Worm (Caenorhabditis elegans) whole organism, L4 larva: ENCODE measurements around the gene ttm-1.

Source experiments
- D1046.2 ChIP-seq: fragments of 200-800 bp; sonication (Bioruptor generic); IDR thresholded peaks from 2 replicates; pipeline ENCODE4 v1.3.6; 2022; ENCODE audit warnings: missing genetic modification characterization, missing compliant biosample characterization
- F10B5.3 ChIP-seq: sonication (generic microtip); optimal IDR thresholded peaks from 2 replicates; lab custom pipeline; 2016; ENCODE audit warnings: mild to moderate bottlenecking, missing genetic modification characterization, missing compliant biosample characterization
- F37D6.2 ChIP-seq: sonication (generic microtip); optimal IDR thresholded peaks from 2 replicates; lab custom pipeline; 2016; ENCODE audit warnings: mild to moderate bottlenecking, missing genetic modification characterization, missing compliant biosample characterization
- F49E8.2 ChIP-seq: sonication (generic microtip); optimal IDR thresholded peaks from 2 replicates; lab custom pipeline; 2016; ENCODE audit warnings: missing compliant biosample characterization, mild to moderate bottlenecking, missing genetic modification characterization, borderline replicate concordance
- R02D3.7 ChIP-seq: fragments of 150-350 bp; sonication (generic microtip); optimal IDR thresholded peaks from 3 replicates; lab custom pipeline; 2014; ENCODE audit warnings: missing biosample characterization, missing genetic modification characterization
- T20F7.1 ChIP-seq: fragments of 200-800 bp; sonication (Bioruptor generic); optimal IDR thresholded peaks from 2 replicates; lab custom pipeline; 2018; ENCODE audit warnings: mild to moderate bottlenecking, missing genetic modification characterization, missing compliant biosample characterization
- T26A8.4 ChIP-seq: fragments of 200-800 bp; sonication (Bioruptor generic); IDR thresholded peaks from 2 replicates; pipeline ENCODE4 v1.3.6; 2022; ENCODE audit warnings: missing genetic modification characterization, missing compliant biosample characterization
- Y105C5A.15 ChIP-seq: fragments of 200-800 bp; sonication (Bioruptor generic); IDR thresholded peaks from 2 replicates; pipeline ENCODE4 v1.3.6; 2022; ENCODE audit warnings: missing genetic modification characterization, missing compliant biosample characterization
- Y5F2A.4 ChIP-seq: fragments of 200-800 bp; sonication (Bioruptor generic); optimal IDR thresholded peaks from 2 replicates; lab custom pipeline; 2018; ENCODE audit warnings: mild to moderate bottlenecking, missing genetic modification characterization, missing compliant biosample characterization
- Y75B8A.6 ChIP-seq: fragments of 200-800 bp; sonication (Bioruptor generic); IDR thresholded peaks from 2 replicates; pipeline ENCODE4 v1.3.6; 2022; ENCODE audit warnings: missing genetic modification reagents, missing genetic modification characterization, missing compliant biosample characterization
- aha-1 ChIP-seq: fragments of 150-350 bp; peaks from one replicate; lab custom pipeline; 2014; ENCODE audit warnings: missing biosample characterization, missing genetic modification characterization
- aly-2 ChIP-seq: sonication (generic microtip); optimal IDR thresholded peaks from 2 replicates; lab custom pipeline; 2018; ENCODE audit warnings: missing biosample characterization, missing genetic modification characterization
- arid-1 ChIP-seq: fragments of 200-800 bp; sonication (Bioruptor generic); conservative IDR thresholded peaks from 2 replicates; pipeline ENCODE4 v1.3.6; 2022; ENCODE audit warnings: missing genetic modification reagents, missing genetic modification characterization, missing compliant biosample characterization
- attf-4 ChIP-seq: sonication (generic microtip); optimal IDR thresholded peaks from 3 replicates; lab custom pipeline; 2017; ENCODE audit warnings: missing biosample characterization, missing genetic modification characterization
- ceh-28 ChIP-seq: fragments of 150-350 bp; optimal IDR thresholded peaks from 2 replicates; lab custom pipeline; 2014; ENCODE audit warnings: missing biosample characterization, missing genetic modification reagents, missing genetic modification characterization
- ceh-62 ChIP-seq: sonication (generic microtip); optimal IDR thresholded peaks from 2 replicates; lab custom pipeline; 2017; ENCODE audit warnings: missing biosample characterization, missing genetic modification characterization
- ces-1 ChIP-seq: fragments of 150-350 bp; sonication (generic microtip); optimal IDR thresholded peaks from 4 replicates; lab custom pipeline; 2014; ENCODE audit warnings: missing biosample characterization, missing genetic modification reagents, missing genetic modification characterization
- ctbp-1 ChIP-seq: fragments of 200-800 bp; sonication (Bioruptor generic); IDR thresholded peaks from 2 replicates; pipeline ENCODE4 v1.3.6; 2022; ENCODE audit warnings: missing genetic modification reagents, missing genetic modification characterization, missing compliant biosample characterization
- daf-8 ChIP-seq: fragments of 200-800 bp; sonication (Bioruptor generic); IDR thresholded peaks from 2 replicates; pipeline ENCODE4 v1.3.6; 2022; ENCODE audit warnings: missing genetic modification characterization, missing compliant biosample characterization
- dmd-6 ChIP-seq: fragments of 200-800 bp; sonication (Bioruptor generic); IDR thresholded peaks from 2 replicates; pipeline ENCODE4 v1.3.6; 2022; ENCODE audit warnings: missing genetic modification reagents, missing genetic modification characterization, missing compliant biosample characterization
- dmd-8 ChIP-seq: fragments of 200-800 bp; sonication (Bioruptor generic); IDR thresholded peaks from 2 replicates; pipeline ENCODE4 v1.3.6; 2022; ENCODE audit warnings: missing genetic modification characterization, missing compliant biosample characterization
- egl-43 ChIP-seq: fragments of 200-800 bp; sonication (Bioruptor generic); IDR thresholded peaks from 2 replicates; pipeline ENCODE4 v1.3.6; 2022; ENCODE audit warnings: missing genetic modification reagents, missing genetic modification characterization, missing compliant biosample characterization
- jun-1 ChIP-seq: fragments of 150-350 bp; optimal IDR thresholded peaks from 2 replicates; lab custom pipeline; 2014; ENCODE audit warnings: missing biosample characterization, missing genetic modification reagents, missing genetic modification characterization
- lim-7 ChIP-seq: fragments of 200-800 bp; sonication (Bioruptor generic); IDR thresholded peaks from 2 replicates; pipeline ENCODE4 v1.3.6; 2022; ENCODE audit warnings: missing genetic modification characterization, missing compliant biosample characterization
- lin-1 ChIP-seq: fragments of 200-800 bp; sonication (Bioruptor generic); IDR thresholded peaks from 2 replicates; pipeline ENCODE4 v1.3.6; 2022; ENCODE audit warnings: missing genetic modification reagents, missing genetic modification characterization, missing compliant biosample characterization
- lin-39 ChIP-seq: fragments of 150-350 bp; optimal IDR thresholded peaks from 2 replicates; lab custom pipeline; 2014; ENCODE audit warnings: missing biosample characterization, missing genetic modification reagents, missing genetic modification characterization
- madf-5 ChIP-seq, 2 experiments: fragments of 200-800 bp; sonication (Bioruptor generic); IDR thresholded peaks; 2 replicates each; pipeline ENCODE4 v1.3.6; 2022; ENCODE audit warnings: missing compliant biosample characterization in 2 of 2, missing genetic modification characterization in 2 of 2
- madf-9 ChIP-seq: fragments of 200-800 bp; sonication (Bioruptor generic); conservative IDR thresholded peaks from 2 replicates; pipeline ENCODE4 v1.3.6; 2022; ENCODE audit warnings: missing genetic modification reagents, missing genetic modification characterization, missing compliant biosample characterization
- mdt-29 ChIP-seq: fragments of 200-800 bp; sonication (Bioruptor generic); IDR thresholded peaks from 2 replicates; pipeline ENCODE4 v1.3.6; 2022; ENCODE audit warnings: missing genetic modification reagents, missing genetic modification characterization, missing compliant biosample characterization
- mep-1 ChIP-seq: fragments of 150-350 bp; sonication (generic microtip); optimal IDR thresholded peaks from 3 replicates; lab custom pipeline; 2014; ENCODE audit warnings: missing biosample characterization, missing genetic modification characterization
- mes-2 ChIP-seq: sonication (generic microtip); optimal IDR thresholded peaks from 2 replicates; lab custom pipeline; 2016; ENCODE audit warnings: missing genotype, mild to moderate bottlenecking, missing genetic modification characterization, missing compliant biosample characterization; ENCODE audit not compliant: poor library complexity, severe bottlenecking
- nhr-10 ChIP-seq: fragments of 150-350 bp; optimal IDR thresholded peaks from 2 replicates; lab custom pipeline; 2014; ENCODE audit warnings: missing biosample characterization, missing genetic modification characterization
- nhr-102 ChIP-seq: sonication (generic microtip); optimal IDR thresholded peaks from 2 replicates; lab custom pipeline; 2016; ENCODE audit warnings: mild to moderate bottlenecking, missing genetic modification characterization, moderate library complexity, missing compliant biosample characterization
- nhr-11 ChIP-seq: fragments of 150-350 bp; optimal IDR thresholded peaks from 2 replicates; lab custom pipeline; 2014; ENCODE audit warnings: missing biosample characterization, missing genetic modification characterization
- nhr-237 ChIP-seq: sonication (generic microtip); optimal IDR thresholded peaks from 2 replicates; lab custom pipeline; 2017; ENCODE audit warnings: missing biosample characterization, missing genetic modification characterization
- nhr-48 ChIP-seq: sonication (generic microtip); optimal IDR thresholded peaks from 2 replicates; lab custom pipeline; 2016; ENCODE audit warnings: mild to moderate bottlenecking, missing genetic modification characterization, missing compliant biosample characterization
- nhr-6 ChIP-seq: fragments of 150-350 bp; optimal IDR thresholded peaks from 2 replicates; lab custom pipeline; 2014; ENCODE audit warnings: missing biosample characterization, missing genetic modification characterization
- nhr-77 ChIP-seq: fragments of 150-350 bp; optimal IDR thresholded peaks from 2 replicates; lab custom pipeline; 2014; ENCODE audit warnings: missing biosample characterization, missing genetic modification characterization
- pha-4 ChIP-seq, 2 experiments: fragments of 150-350 bp in 1 of 2; fragments of 200-800 bp in 1 of 2; sonication (Bioruptor generic) in 1 of 2; IDR thresholded peaks in 1 of 2; optimal IDR thresholded peaks in 1 of 2; 2 replicates each; pipeline versions ENCODE4 v1.3.6 to Lab custom; 2014 to 2022; ENCODE audit warnings: missing genetic modification characterization in 2 of 2, missing genetic modification reagents in 2 of 2, missing biosample characterization in 1 of 2, missing compliant biosample characterization in 1 of 2
- php-3 ChIP-seq: fragments of 200-800 bp; sonication (Bioruptor generic); IDR thresholded peaks from 2 replicates; pipeline ENCODE4 v1.3.6; 2022; ENCODE audit warnings: missing genetic modification reagents, missing genetic modification characterization, missing compliant biosample characterization
- pqm-1 ChIP-seq: sonication (generic microtip); optimal IDR thresholded peaks from 2 replicates; lab custom pipeline; 2017; ENCODE audit warnings: missing biosample characterization, missing genetic modification characterization
- rbr-2 ChIP-seq: sonication (generic microtip); optimal IDR thresholded peaks from 2 replicates; lab custom pipeline; 2016; ENCODE audit warnings: missing genotype, missing genetic modification characterization, missing compliant biosample characterization
- set-16 ChIP-seq: fragments of 200-800 bp; sonication (Bioruptor generic); IDR thresholded peaks from 2 replicates; pipeline ENCODE4 v1.3.6; 2022; ENCODE audit warnings: missing genetic modification reagents, missing genetic modification characterization, missing compliant biosample characterization
- unc-130 ChIP-seq: sonication (generic microtip); optimal IDR thresholded peaks from 2 replicates; lab custom pipeline; 2016; ENCODE audit warnings: missing genetic modification reagents, missing genetic modification characterization, missing compliant biosample characterization
- unc-62 ChIP-seq, 3 experiments: fragments of 150-350 bp in 1 of 3; sonication (generic microtip); optimal IDR thresholded peaks in 2 of 3; peaks in 1 of 3; 1 replicate in 1 of 3; 2 replicates in 2 of 3; lab custom pipeline; 2014 to 2017; ENCODE audit warnings: missing biosample characterization in 3 of 3, missing genetic modification characterization in 3 of 3, missing genetic modification reagents in 3 of 3, missing genotype in 1 of 3
- vab-7 ChIP-seq: fragments of 200-800 bp; sonication (Bioruptor generic); IDR thresholded peaks from 2 replicates; pipeline ENCODE4 v1.3.6; 2022; ENCODE audit warnings: missing genetic modification reagents, missing genetic modification characterization, missing compliant biosample characterization
- zfp-3 ChIP-seq: fragments of 200-800 bp; sonication (Bioruptor generic); conservative IDR thresholded peaks from 2 replicates; pipeline ENCODE4 v1.3.6; 2022; ENCODE audit warnings: missing genetic modification reagents, missing genetic modification characterization, missing compliant biosample characterization
- ztf-7 ChIP-seq: fragments of 150-350 bp; optimal IDR thresholded peaks from 2 replicates; lab custom pipeline; 2014; ENCODE audit warnings: missing biosample characterization, missing genetic modification characterization

Gene ttm-1

ce11 chrIII:12906611-12907037 lies 60.2 kb downstream of the ttm-1 start (continued):
- TF ChIP-seq mdt-29: peak; percentile 33; the same call in 1 of the 2 replicates
- peak; percentile 85 for TF ChIP-seq aha-1 (tag; lab: Kevin White, UChicago)
- no peak for TF ChIP-seq ceh-28 (tag; lab: Kevin White, UChicago)
- TF ChIP-seq D1046.2: no peak
- TF ChIP-seq F49E8.2 (tag; lab: Kevin White, UChicago): peak; percentile 26
- TF ChIP-seq dmd-8 (GFP tag; lab: Robert Waterston, UW): no peak
- no peak for TF ChIP-seq nhr-77 (tag; lab: Kevin White, UChicago)
- no peak for TF ChIP-seq ztf-7 (tag; lab: Kevin White, UChicago)
- TF ChIP-seq F10B5.3 (tag; lab: Kevin White, UChicago): peak; percentile 11
- no peak; the same call in 1 of the 2 replicates for TF ChIP-seq zfp-3
- no peak for TF ChIP-seq unc-62 (GFP tag; optimal IDR thresholded peaks at IDR 0.05 in 1 of 2; lab: Kevin White, UChicago)
- TF ChIP-seq unc-62 (tag; optimal IDR thresholded peaks at IDR 0.05; lab: Kevin White, UChicago): no peak
- 0 out of 4 replicates have a peak, but pooled peaks of 1 of the 2 experiments have one; percentile 51 for TF ChIP-seq madf-5 (GFP tag; IDR thresholded peaks at IDR 0.05; lab: Robert Waterston, UW)
- no peak for TF ChIP-seq set-16 (GFP tag; lab: Robert Waterston, UW)
- TF ChIP-seq egl-43 (GFP tag; lab: Robert Waterston, UW): no peak; the same call in 1 of the 2 replicates
- TF ChIP-seq ceh-62 (tag; lab: Kevin White, UChicago): no peak
- no peak for TF ChIP-seq nhr-237 (tag; lab: Kevin White, UChicago)
- no peak for TF ChIP-seq lin-39 (tag; lab: Kevin White, UChicago)
- TF ChIP-seq nhr-48 (tag; lab: Kevin White, UChicago): no peak
- no peak for TF ChIP-seq rbr-2 (tag; lab: Kevin White, UChicago)
- no peak for TF ChIP-seq jun-1 (tag; lab: Kevin White, UChicago)
- TF ChIP-seq vab-7 (GFP tag; lab: Robert Waterston, UW): no peak
- peak; percentile 20 for TF ChIP-seq Y5F2A.4 (GFP tag; lab: Kevin White, UChicago)
- peak; percentile 64 for TF ChIP-seq mep-1 (tag; lab: Kevin White, UChicago)
- peak; percentile 78 for TF ChIP-seq nhr-102
- TF ChIP-seq mes-2: peak; percentile 1
- TF ChIP-seq ctbp-1 (GFP tag; lab: Robert Waterston, UW): 0 out of 2 replicates have a peak, but pooled peaks have one; percentile 34
- 0 out of 2 replicates have a peak, but pooled peaks have one; percentile 34 for TF ChIP-seq php-3 (GFP tag; lab: Robert Waterston, UW)
- TF ChIP-seq, all 104 proteins: peak for 26

DNA sequence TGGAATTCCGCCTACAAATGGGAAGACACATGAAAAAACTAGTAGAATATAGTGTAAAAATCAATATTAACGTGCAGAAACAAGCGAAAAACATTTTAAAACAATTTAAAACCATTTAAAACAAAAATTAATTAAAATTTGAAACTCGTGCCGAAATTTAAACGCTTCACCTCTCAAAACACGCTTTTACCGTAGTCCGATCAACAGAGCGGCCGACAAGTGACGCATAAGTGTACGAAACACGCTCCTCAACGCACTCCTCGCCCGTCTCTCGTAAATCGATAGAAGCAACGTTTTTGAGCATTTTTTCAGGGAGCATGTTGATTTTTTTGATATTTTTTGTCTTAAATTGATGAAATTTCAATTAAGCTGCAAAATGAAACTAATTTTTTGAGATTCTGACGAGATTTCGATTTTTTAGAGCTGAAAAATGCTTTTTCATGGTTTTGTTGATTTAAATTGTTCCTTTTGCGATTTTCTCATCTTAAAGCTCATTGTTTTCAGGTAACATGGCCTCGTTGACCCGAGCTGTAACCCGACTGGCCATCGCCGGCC lies 61.7 kb downstream of the ttm-1 start, which contains the start of gene cox-5A:
cox-5A (plus strand) TSS at position 505 of the 555 bp plus-strand sequence.
- TF ChIP-seq R02D3.7: peak; percentile 43
- TF ChIP-seq Y105C5A.15 (GFP tag; lab: Robert Waterston, UW): peak; percentile 95
- peak; percentile 99 for TF ChIP-seq dmd-6
- peak; percentile 97 for TF ChIP-seq egl-43 (GFP tag; lab: Robert Waterston, UW)
- no peak for TF ChIP-seq aly-2 (tag; lab: Kevin White, UChicago)
- no peak for TF ChIP-seq T20F7.1 (GFP tag; lab: Kevin White, UChicago)
- TF ChIP-seq aha-1 (tag; lab: Kevin White, UChicago): peak; percentile 100
- peak; percentile 50 for TF ChIP-seq pqm-1 (tag; lab: Kevin White, UChicago)
- TF ChIP-seq nhr-11 (tag; lab: Kevin White, UChicago): peak; percentile 98
- peak; percentile 99 for TF ChIP-seq pha-4 (GFP tag; IDR thresholded peaks at IDR 0.05; lab: Robert Waterston, UW)
- TF ChIP-seq pha-4 (tag; optimal IDR thresholded peaks at IDR 0.05; lab: Kevin White, UChicago): peak; percentile 99
- peak; percentile 98 for TF ChIP-seq ctbp-1 (GFP tag; lab: Robert Waterston, UW)
- TF ChIP-seq T26A8.4 (GFP tag; lab: Robert Waterston, UW): peak; percentile 99
- no peak for TF ChIP-seq daf-8 (GFP tag; lab: Robert Waterston, UW)
- TF ChIP-seq arid-1 (GFP tag; lab: Robert Waterston, UW): peak; percentile 98
- peak; percentile 99 for TF ChIP-seq nhr-6 (tag; lab: Kevin White, UChicago)
- TF ChIP-seq Y75B8A.6 (GFP tag; lab: Robert Waterston, UW): peak; percentile 94
- TF ChIP-seq mdt-29: peak; percentile 96
- TF ChIP-seq nhr-10 (tag; lab: Kevin White, UChicago): peak; percentile 88
- TF ChIP-seq unc-130: peak; percentile 95
- peak; percentile 97 for TF ChIP-seq vab-7 (GFP tag; lab: Robert Waterston, UW)
- TF ChIP-seq lim-7: peak; percentile 65
- peak; percentile 96 for TF ChIP-seq lin-1 (GFP tag; lab: Robert Waterston, UW)
- peak; percentile 89 for TF ChIP-seq ces-1 (GFP tag; lab: Kevin White, UChicago)
- TF ChIP-seq attf-4: peak; percentile 54
- peak; percentile 97 for TF ChIP-seq F37D6.2 (tag; lab: Kevin White, UChicago)
- TF ChIP-seq madf-9 (GFP tag; lab: Robert Waterston, UW): peak; percentile 98
- peak; percentile 92 for TF ChIP-seq F49E8.2 (tag; lab: Kevin White, UChicago)
- peak; percentile 2 for TF ChIP-seq lin-39 (tag; lab: Kevin White, UChicago)
